Fruit fly (Drosophila melanogaster) whole organism, prepupa: Measurements from ENCODE around the gene Cyp12c1.

ENCODE experiments used
- CG10669 ChIP-seq: fragments of 200-800 bp; sonication (Bioruptor generic); optimal IDR thresholded peaks from 3 replicates; lab custom pipeline; 2018; ENCODE audit warnings: missing biosample characterization, mild to moderate bottlenecking, missing genetic modification characterization, moderate library complexity
- CG11294 ChIP-seq: fragments of 200-800 bp; sonication (Bioruptor generic); IDR thresholded peaks from 2 replicates; pipeline ENCODE4 v1.3.6; 2022; ENCODE audit warnings: missing biosample characterization, missing genetic modification characterization
- CG15336 ChIP-seq: fragments of 200-800 bp; sonication (Bioruptor generic); IDR thresholded peaks from 2 replicates; pipeline ENCODE4 v1.3.6; 2022; ENCODE audit warnings: missing biosample characterization, missing genetic modification characterization
- CG1621 ChIP-seq: fragments of 200-800 bp; sonication (Bioruptor generic); optimal IDR thresholded peaks from 3 replicates; lab custom pipeline; 2018; ENCODE audit warnings: missing biosample characterization, mild to moderate bottlenecking, missing genetic modification characterization
- CG3032 ChIP-seq: fragments of 200-800 bp; optimal IDR thresholded peaks from 2 replicates; lab custom pipeline; 2019; ENCODE audit warnings: missing biosample characterization, mild to moderate bottlenecking, missing genetic modification characterization, moderate library complexity
- CG31627 ChIP-seq: fragments of 200-800 bp; sonication (Bioruptor generic); optimal IDR thresholded peaks from 3 replicates; lab custom pipeline; 2016; ENCODE audit warnings: missing biosample characterization, missing genetic modification characterization
- CG32006 ChIP-seq: fragments of 200-800 bp; sonication (Bioruptor generic); optimal IDR thresholded peaks from 3 replicates; lab custom pipeline; 2017; ENCODE audit warnings: missing biosample characterization, mild to moderate bottlenecking, missing genetic modification characterization
- CG3919 ChIP-seq: fragments of 200-800 bp; sonication (Bioruptor generic); optimal IDR thresholded peaks from 3 replicates; lab custom pipeline; 2016; ENCODE audit warnings: missing biosample characterization, missing genetic modification characterization
- CG4318 ChIP-seq: fragments of 200-800 bp; sonication (Bioruptor generic); optimal IDR thresholded peaks from 3 replicates; lab custom pipeline; 2017; ENCODE audit warnings: missing biosample characterization, mild to moderate bottlenecking, missing genetic modification characterization
- CG6163 ChIP-seq: fragments of 200-800 bp; sonication (Bioruptor generic); IDR thresholded peaks from 3 replicates; pipeline ENCODE4 v1.3.6; 2022; ENCODE audit warnings: missing biosample characterization, missing genetic modification characterization
- CG6792 ChIP-seq: fragments of 200-800 bp; sonication (Bioruptor generic); optimal IDR thresholded peaks from 3 replicates; lab custom pipeline; 2016; ENCODE audit warnings: missing biosample characterization, missing genetic modification characterization
- CG6808 ChIP-seq: fragments of 200-800 bp; sonication (Bioruptor generic); optimal IDR thresholded peaks from 3 replicates; lab custom pipeline; 2017; ENCODE audit warnings: missing biosample characterization, missing genetic modification characterization, mild to moderate bottlenecking, moderate library complexity, missing genetic modification reagents
- CG6854 ChIP-seq: fragments of 200-800 bp; sonication (Bioruptor generic); optimal IDR thresholded peaks from 2 replicates; lab custom pipeline; 2017; ENCODE audit warnings: missing biosample characterization, mild to moderate bottlenecking, missing genetic modification characterization
- CG7368 ChIP-seq: fragments of 200-800 bp; sonication (Bioruptor generic); optimal IDR thresholded peaks from 3 replicates; lab custom pipeline; 2016; ENCODE audit warnings: missing biosample characterization, missing genetic modification characterization
- CG8119 ChIP-seq: fragments of 200-800 bp; sonication (Bioruptor generic); IDR thresholded peaks from 3 replicates; pipeline ENCODE4 v1.3.6; 2022; ENCODE audit warnings: missing biosample characterization, missing genetic modification characterization
- CG8632 ChIP-seq: fragments of 200-800 bp; sonication (Bioruptor generic); optimal IDR thresholded peaks from 3 replicates; lab custom pipeline; 2016; ENCODE audit warnings: missing biosample characterization, missing genetic modification characterization
- Eip75B ChIP-seq: fragments of 200-800 bp; sonication (Bioruptor generic); optimal IDR thresholded peaks from 3 replicates; lab custom pipeline; 2016; ENCODE audit warnings: missing biosample characterization, missing genetic modification characterization
- Eip78C ChIP-seq: fragments of 200-800 bp; sonication (Bioruptor generic); peaks from one replicate; lab custom pipeline; 2016; ENCODE audit warnings: missing biosample characterization, missing genetic modification characterization
- Ets21C ChIP-seq: fragments of 200-800 bp; sonication (Bioruptor generic); optimal IDR thresholded peaks from 3 replicates; lab custom pipeline; 2016; ENCODE audit warnings: missing biosample characterization, missing genetic modification characterization
- Ets96B ChIP-seq: fragments of 200-800 bp; optimal IDR thresholded peaks from 2 replicates; lab custom pipeline; 2019; ENCODE audit warnings: missing biosample characterization, mild to moderate bottlenecking, missing genetic modification characterization, moderate library complexity
- Gug ChIP-seq: fragments of 200-800 bp; sonication (Bioruptor generic); IDR thresholded peaks from 2 replicates; pipeline ENCODE4 v1.3.6; 2022; ENCODE audit warnings: missing biosample characterization, missing genetic modification characterization
- Hr39 ChIP-seq: fragments of 200-800 bp; sonication (Bioruptor generic); optimal IDR thresholded peaks from 2 replicates; lab custom pipeline; 2016; ENCODE audit warnings: missing biosample characterization, missing genetic modification characterization
- Hr4 ChIP-seq: fragments of 200-800 bp; sonication (Bioruptor generic); optimal IDR thresholded peaks from 3 replicates; lab custom pipeline; 2016; ENCODE audit warnings: missing biosample characterization, missing genetic modification characterization
- Met ChIP-seq: fragments of 200-800 bp; sonication (Bioruptor generic); optimal IDR thresholded peaks from 3 replicates; lab custom pipeline; 2016; ENCODE audit warnings: missing biosample characterization, missing genetic modification characterization
- OdsH ChIP-seq: fragments of 200-800 bp; sonication (Bioruptor generic); optimal IDR thresholded peaks from 3 replicates; lab custom pipeline; 2016; ENCODE audit warnings: missing biosample characterization, missing genetic modification characterization
- Sox102F ChIP-seq: fragments of 200-800 bp; sonication (Bioruptor generic); optimal IDR thresholded peaks from 2 replicates; lab custom pipeline; 2016; ENCODE audit warnings: missing biosample characterization, mild to moderate bottlenecking, missing genetic modification characterization
- Sox14 ChIP-seq: fragments of 200-800 bp; sonication (Bioruptor generic); optimal IDR thresholded peaks from 3 replicates; lab custom pipeline; 2016; ENCODE audit warnings: missing biosample characterization, missing genetic modification characterization
- achi ChIP-seq: fragments of 200-800 bp; sonication (Bioruptor generic); optimal IDR thresholded peaks from 3 replicates; lab custom pipeline; 2016; ENCODE audit warnings: missing biosample characterization, missing genetic modification characterization
- acj6 ChIP-seq: fragments of 200-800 bp; sonication (Bioruptor generic); optimal IDR thresholded peaks from 3 replicates; lab custom pipeline; 2016; ENCODE audit warnings: missing biosample characterization, missing genetic modification characterization
- cyc ChIP-seq: fragments of 200-800 bp; sonication (Bioruptor generic); optimal IDR thresholded peaks from 3 replicates; lab custom pipeline; 2016; ENCODE audit warnings: missing biosample characterization, missing genetic modification characterization
- dsx ChIP-seq: fragments of 200-800 bp; optimal IDR thresholded peaks from 3 replicates; lab custom pipeline; 2019; ENCODE audit warnings: missing biosample characterization, mild to moderate bottlenecking, missing genetic modification characterization, moderate library complexity; ENCODE audit not compliant: poor library complexity, severe bottlenecking
- eg ChIP-seq: fragments of 200-800 bp; sonication (Bioruptor generic); IDR thresholded peaks from 3 replicates; pipeline ENCODE4 v1.3.6; 2022; ENCODE audit warnings: missing biosample characterization, missing genetic modification characterization
- esn ChIP-seq: fragments of 200-800 bp; sonication (Bioruptor generic); optimal IDR thresholded peaks from 2 replicates; lab custom pipeline; 2016; ENCODE audit warnings: missing biosample characterization, mild to moderate bottlenecking, missing genetic modification characterization, moderate library complexity
- fd59A ChIP-seq: fragments of 200-800 bp; sonication (Bioruptor generic); optimal IDR thresholded peaks from 2 replicates; lab custom pipeline; 2017; ENCODE audit warnings: missing biosample characterization, mild to moderate bottlenecking, missing genetic modification characterization, missing genetic modification reagents
- lz ChIP-seq: fragments of 200-800 bp; sonication (Bioruptor generic); optimal IDR thresholded peaks from 3 replicates; lab custom pipeline; 2016; ENCODE audit warnings: missing biosample characterization, missing genetic modification characterization
- net ChIP-seq: fragments of 200-800 bp; sonication (Bioruptor generic); optimal IDR thresholded peaks from 3 replicates; lab custom pipeline; 2016; ENCODE audit warnings: missing biosample characterization, missing genetic modification characterization
- salr ChIP-seq, 2 experiments: fragments of 200-800 bp; sonication (Bioruptor generic); optimal IDR thresholded peaks; 3 replicates each; lab custom pipeline; 2016 to 2018; ENCODE audit warnings: missing biosample characterization in 2 of 2, missing genetic modification characterization in 2 of 2, mild to moderate bottlenecking in 1 of 2
- ss ChIP-seq, 2 experiments: fragments of 200-800 bp; sonication (Bioruptor generic); optimal IDR thresholded peaks; 2 replicates in 1 of 2; 3 replicates in 1 of 2; lab custom pipeline; 2017 to 2018; ENCODE audit warnings: mild to moderate bottlenecking in 2 of 2, missing biosample characterization in 2 of 2, missing genetic modification characterization in 2 of 2, moderate library complexity in 1 of 2
- svp ChIP-seq: fragments of 200-800 bp; sonication (Bioruptor generic); peaks from one replicate; lab custom pipeline; 2016; ENCODE audit warnings: missing biosample characterization, missing genetic modification characterization
- topi ChIP-seq: fragments of 200-800 bp; sonication (Bioruptor generic); optimal IDR thresholded peaks from 3 replicates; lab custom pipeline; 2016; ENCODE audit warnings: missing biosample characterization, missing genetic modification characterization
- vri ChIP-seq: fragments of 200-800 bp; sonication (Bioruptor generic); optimal IDR thresholded peaks from 3 replicates; lab custom pipeline; 2016; ENCODE audit warnings: missing biosample characterization, mild to moderate bottlenecking, missing genetic modification characterization

Gene Cyp12c1

DNA sequence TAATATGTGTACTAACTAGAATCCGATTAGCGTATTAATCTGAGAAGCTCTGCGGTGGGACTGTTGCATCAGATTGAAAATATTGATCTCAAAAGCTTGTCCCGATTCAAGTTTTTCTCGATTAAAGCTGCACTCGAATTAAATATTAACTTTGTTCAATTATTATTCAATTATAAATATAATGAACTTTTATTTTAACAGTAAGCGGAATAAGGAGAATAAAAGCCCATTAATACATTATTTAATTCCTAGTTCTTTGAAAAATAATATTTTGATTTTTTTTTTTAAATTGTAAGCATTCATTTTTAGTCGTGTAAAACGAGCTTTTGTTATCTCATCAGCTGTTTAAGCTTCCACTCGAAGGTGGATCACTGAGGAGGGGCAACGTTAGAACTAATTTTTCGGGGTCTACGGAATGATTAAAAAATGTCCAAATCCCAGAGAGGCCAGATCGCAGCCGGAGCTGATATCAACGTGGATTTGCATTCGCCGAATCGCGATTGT, 10.7 kb downstream of the Cyp12c1 start, which contains the start of the genes GNBP2 and GNBP1 (continued):
- TF ChIP-seq CG1621 (peak; percentile 32), CG8119 (GFP tag; lab: Robert Waterston, UW) (peak; percentile 95), Ets96B (tag; lab: Kevin White, UChicago) (peak; percentile 83), topi (GFP tag; lab: Kevin White, UChicago) (peak; percentile 88), CG31627 (GFP tag; lab: Kevin White, UChicago) (peak; percentile 68), lz (GFP tag; lab: Kevin White, UChicago) (peak; percentile 79), fd59A (GFP tag; lab: Kevin White, UChicago) (peak; percentile 51), CG4318 (GFP tag; lab: Kevin White, UChicago) (peak; percentile 55)

dm6 chr3L:18672986-18673633, 13.0 kb downstream of the Cyp12c1 start, which contains the start of gene Capr:
Gene Capr (minus strand): TSS chr3L:18673324.
- TF ChIP-seq vri, result no peak
- TF ChIP-seq salr (GFP tag; optimal IDR thresholded peaks at IDR 0.05; lab: Kevin White, UChicago), result no peak
- peak; percentile 19 for TF ChIP-seq Hr39 (GFP tag; lab: Kevin White, UChicago)
- peak; percentile 45 for TF ChIP-seq CG31627 (GFP tag; lab: Kevin White, UChicago)
- no peak for TF ChIP-seq eg (GFP tag; lab: Robert Waterston, UW)
- TF ChIP-seq CG32006 (GFP tag; lab: Kevin White, UChicago), result no peak
- peak; percentile 51 for TF ChIP-seq Eip78C (GFP tag; lab: Kevin White, UChicago)
- TF ChIP-seq lz (GFP tag; lab: Kevin White, UChicago), result peak; percentile 50
- TF ChIP-seq CG7368, result no peak
- TF ChIP-seq CG6163 (GFP tag; lab: Robert Waterston, UW), result peak; percentile 43; the same call in 2 of the 3 replicates
- peak; percentile 45 for TF ChIP-seq topi (GFP tag; lab: Kevin White, UChicago)
- TF ChIP-seq cyc (GFP tag; lab: Kevin White, UChicago), result peak; percentile 40
- peak; percentile 61 for TF ChIP-seq svp (GFP tag; lab: Kevin White, UChicago)
- TF ChIP-seq CG3032 (tag; lab: Kevin White, UChicago), result peak; percentile 29
- no peak for TF ChIP-seq Gug (GFP tag; lab: Robert Waterston, UW)
- TF ChIP-seq OdsH (GFP tag; lab: Kevin White, UChicago), result peak; percentile 20
- TF ChIP-seq CG6854, result peak; percentile 23
- no peak for TF ChIP-seq CG11294 (GFP tag; lab: Robert Waterston, UW)
- no peak for TF ChIP-seq CG10669 (GFP tag; lab: Kevin White, UChicago)
- no peak for TF ChIP-seq Eip75B (GFP tag; lab: Kevin White, UChicago)
- peak; percentile 34 for TF ChIP-seq Ets21C (GFP tag; lab: Kevin White, UChicago)
- peak; percentile 5 for TF ChIP-seq dsx (GFP tag; lab: Kevin White, UChicago)
- TF ChIP-seq CG3919 (GFP tag; lab: Kevin White, UChicago), result peak; percentile 67
- peak; percentile 37 for TF ChIP-seq Met (GFP tag; lab: Kevin White, UChicago)
- no peak for TF ChIP-seq Ets96B (tag; lab: Kevin White, UChicago)
- TF ChIP-seq CG6792 (GFP tag; lab: Kevin White, UChicago), result no peak
- TF ChIP-seq Sox14, result peak; percentile 44
- TF ChIP-seq Sox102F (GFP tag; lab: Kevin White, UChicago), result no peak
- peak; percentile 64 for TF ChIP-seq esn
- no peak for TF ChIP-seq CG8632 (GFP tag; lab: Kevin White, UChicago)
- TF ChIP-seq ss (GFP tag; optimal IDR thresholded peaks at IDR 0.05; lab: Kevin White, UChicago), result peak in 1 of 2 experiments; percentile 14
- no peak for TF ChIP-seq CG1621

DNA sequence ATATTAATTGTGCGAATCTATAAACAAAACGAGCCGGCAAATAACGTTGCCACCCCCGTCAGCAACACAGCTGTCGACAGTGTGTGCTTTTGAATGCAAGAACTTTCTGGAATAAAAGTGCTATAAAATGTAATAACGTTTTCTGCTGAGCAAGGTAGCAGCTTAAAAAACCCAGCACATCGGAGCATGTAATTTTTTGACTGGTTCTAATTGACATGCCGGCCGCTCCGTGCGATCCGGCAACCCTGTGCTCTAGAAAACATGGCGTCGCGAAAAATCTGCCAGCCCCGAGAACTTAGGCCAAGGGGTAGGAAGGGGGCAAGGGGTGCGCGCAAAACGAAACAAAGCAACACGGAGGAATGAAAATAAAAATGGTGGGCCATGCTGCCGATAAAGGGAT, 13.9 kb downstream of the Cyp12c1 start:
- TF ChIP-seq CG6163 (GFP tag; lab: Robert Waterston, UW), result peak; percentile 35; the same call in 2 of the 3 replicates
- peak; percentile 37 for TF ChIP-seq dsx (GFP tag; lab: Kevin White, UChicago)
- no peak for TF ChIP-seq acj6 (GFP tag; lab: Kevin White, UChicago)
- TF ChIP-seq CG3919 (GFP tag; lab: Kevin White, UChicago), result peak; percentile 48
- TF ChIP-seq vri, result no peak
- no peak for TF ChIP-seq CG10669 (GFP tag; lab: Kevin White, UChicago)
- peak; percentile 82 for TF ChIP-seq svp (GFP tag; lab: Kevin White, UChicago)
- TF ChIP-seq esn, result peak; percentile 57
- TF ChIP-seq achi (GFP tag; lab: Kevin White, UChicago), result peak; percentile 80
- no peak for TF ChIP-seq CG6854
- TF ChIP-seq Sox14, result peak; percentile 92
- no peak for TF ChIP-seq CG4318 (GFP tag; lab: Kevin White, UChicago)
- TF ChIP-seq CG8119 (GFP tag; lab: Robert Waterston, UW), result 0 out of 3 replicates have a peak, but pooled peaks have one; percentile 23
- TF ChIP-seq Gug (GFP tag; lab: Robert Waterston, UW), result no peak
- peak; percentile 61 for TF ChIP-seq lz (GFP tag; lab: Kevin White, UChicago)
- no peak for TF ChIP-seq Hr4 (GFP tag; lab: Kevin White, UChicago)
- TF ChIP-seq CG6808 (GFP tag; lab: Kevin White, UChicago), result no peak
- no peak for TF ChIP-seq CG11294 (GFP tag; lab: Robert Waterston, UW)
- TF ChIP-seq net (GFP tag; lab: Kevin White, UChicago), result no peak
- no peak for TF ChIP-seq Hr39 (GFP tag; lab: Kevin White, UChicago)
- TF ChIP-seq CG3032 (tag; lab: Kevin White, UChicago), result peak; percentile 21
- peak; percentile 63 for TF ChIP-seq Eip78C (GFP tag; lab: Kevin White, UChicago)
- peak; percentile 35 for TF ChIP-seq topi (GFP tag; lab: Kevin White, UChicago)
- TF ChIP-seq CG6792 (GFP tag; lab: Kevin White, UChicago), result peak; percentile 48
- TF ChIP-seq CG8632 (GFP tag; lab: Kevin White, UChicago), result peak; percentile 24
- peak; percentile 10; the same call in 1 of the 2 replicates for TF ChIP-seq CG15336 (GFP tag; lab: Robert Waterston, UW)
- TF ChIP-seq CG32006 (GFP tag; lab: Kevin White, UChicago), result no peak
- no peak for TF ChIP-seq ss (GFP tag; optimal IDR thresholded peaks at IDR 0.05; lab: Kevin White, UChicago)
- peak; percentile 63 for TF ChIP-seq Eip75B (GFP tag; lab: Kevin White, UChicago)
